Fruit fly (Drosophila melanogaster): Measurements from ENCODE around the gene CG31111.

The CG31111 gene

dm6 chr3R:25056016-25056415, at the start of gene CG31111, which contains the start of gene stac:
CG31111 (minus strand) TSS chr3R:25056177.
stac (plus strand) TSS chr3R:25056286.
- TF ChIP-seq CG8478 (optimal IDR thresholded peaks at IDR 0.05) (no peak), CTCF (optimal IDR thresholded peaks at IDR 0.05) (no peak)

DNA sequence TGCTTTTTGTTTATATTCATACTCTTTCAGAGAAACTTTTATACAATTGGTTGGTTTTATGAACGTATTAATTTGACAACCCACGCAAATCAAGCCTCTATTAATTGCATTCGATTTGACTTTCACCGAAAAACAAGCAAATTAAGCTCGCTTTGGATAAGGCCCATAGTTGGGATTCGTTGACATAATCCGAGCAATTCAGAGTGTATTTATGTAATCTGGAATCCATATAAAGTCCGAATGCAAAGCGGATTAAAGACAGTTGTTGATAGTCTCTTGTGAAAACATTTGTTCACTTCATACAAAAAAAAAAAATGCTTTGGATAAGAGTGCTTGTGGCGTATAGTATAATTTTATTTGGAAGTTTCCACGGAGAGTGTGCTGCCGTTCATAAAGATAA, 46.3 kb upstream of the CG31111 start, which contains the start of gene CG45095:
TSS of gene CG45095 (plus strand) at position 301 of the 400 bp plus-strand sequence.
- TF ChIP-seq CG8478 (optimal IDR thresholded peaks at IDR 0.05) (no peak), CTCF (optimal IDR thresholded peaks at IDR 0.05) (no peak)

- no peak for TF ChIP-seq CTCF (optimal IDR thresholded peaks at IDR 0.05)
Measured at dm6 chr3R:25097486-25097885, 41.5 kb upstream of the CG31111 start, which contains the start of the genes CG33095 and CG33096. CG33095 (plus strand) TSS chr3R:25097672. CG33096 (plus strand) TSS chr3R:25097672.

DNA sequence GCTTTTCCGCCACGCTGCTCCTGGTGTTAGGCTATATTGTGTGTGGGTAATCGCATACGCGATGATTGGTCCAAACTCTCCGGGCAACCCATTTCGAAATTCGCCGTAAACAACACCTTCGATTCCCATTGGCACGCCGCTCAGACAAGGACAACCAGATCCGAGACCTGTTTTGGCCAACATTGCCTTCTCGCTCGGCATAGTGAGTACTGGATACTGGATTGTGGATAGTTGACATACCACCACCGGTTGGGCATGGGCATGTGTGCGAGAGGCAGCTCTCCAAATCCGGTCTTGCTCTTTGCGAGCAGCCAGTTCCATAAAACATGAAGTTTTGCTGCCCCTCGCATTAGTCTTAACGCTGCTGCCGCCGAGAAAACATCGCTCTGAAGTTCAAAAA, 38.7 kb upstream of the CG31111 start, which contains the start of gene fd96Cb:
TSS of gene fd96Cb (plus strand) at position 374 of the 400 bp plus-strand sequence.
- TF ChIP-seq CTCF (optimal IDR thresholded peaks at IDR 0.05) (no peak), CG8478 (optimal IDR thresholded peaks at IDR 0.05) (no peak)

DNA sequence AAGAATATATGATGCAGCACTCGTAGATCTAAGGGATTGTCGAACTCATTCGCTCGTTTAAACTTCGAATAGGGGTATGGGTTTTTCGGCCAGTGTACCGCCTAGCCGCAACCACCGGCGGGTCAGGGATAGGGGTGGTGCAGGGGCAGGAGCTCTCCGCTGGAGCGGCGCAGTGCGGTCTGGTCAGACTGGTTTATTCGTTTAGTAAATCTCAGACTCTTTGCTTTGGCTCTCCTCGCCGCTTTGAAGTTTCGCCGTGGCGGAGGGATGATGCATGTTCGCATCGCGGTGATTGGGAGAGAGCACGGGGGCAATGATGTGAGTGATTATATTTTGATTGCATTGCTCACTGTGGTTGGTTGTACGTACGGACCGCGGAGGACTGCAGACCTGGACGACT, 26.4 kb upstream of the CG31111 start, which contains the start of gene fd96Ca:
TSS of gene fd96Ca (plus strand) at position 337 of the 400 bp plus-strand sequence.
- TF ChIP-seq CG8478 (optimal IDR thresholded peaks at IDR 0.05) (no peak), CTCF (optimal IDR thresholded peaks at IDR 0.05) (no peak)

dm6 chr3R:25080446-25080845, 24.5 kb upstream of the CG31111 start:
- TF ChIP-seq CTCF (optimal IDR thresholded peaks at IDR 0.05), result peak in 1 of 2 experiments; percentile 30
- no peak for TF ChIP-seq CG8478 (optimal IDR thresholded peaks at IDR 0.05)

dm6 chr3R:25078665-25079064, 22.7 kb upstream of the CG31111 start:
- TF ChIP-seq CG8478 (optimal IDR thresholded peaks at IDR 0.05), result no peak
- TF ChIP-seq CTCF (optimal IDR thresholded peaks at IDR 0.05), result no peak

DNA sequence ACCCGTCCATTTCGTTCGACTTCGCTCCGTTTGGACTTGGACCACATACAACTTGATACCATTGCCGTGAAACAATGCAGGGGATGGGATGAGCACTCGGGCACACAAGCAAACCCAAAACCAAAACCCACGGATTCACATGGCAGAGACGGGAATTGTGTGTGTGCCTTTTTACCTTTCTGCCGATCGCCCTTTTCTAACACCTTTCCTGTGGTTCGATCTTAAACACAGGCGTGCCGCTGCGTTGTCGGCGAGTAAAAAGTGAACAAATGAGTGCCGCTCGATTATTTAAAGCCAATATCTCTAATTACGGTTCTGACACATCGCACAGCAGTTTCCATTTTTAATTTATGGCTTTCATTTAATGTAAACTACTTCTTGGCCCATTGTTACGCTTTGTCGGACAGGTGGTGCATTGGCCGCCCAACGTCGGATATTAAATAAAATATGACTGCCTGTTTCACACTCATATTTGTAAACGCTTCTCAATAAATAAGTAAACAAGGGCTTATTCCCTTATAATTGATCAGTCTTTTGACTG, 21.4 kb upstream of the CG31111 start:
- TF ChIP-seq CG8478 (optimal IDR thresholded peaks at IDR 0.05) (no peak), CTCF (optimal IDR thresholded peaks at IDR 0.05) (no peak)

DNA sequence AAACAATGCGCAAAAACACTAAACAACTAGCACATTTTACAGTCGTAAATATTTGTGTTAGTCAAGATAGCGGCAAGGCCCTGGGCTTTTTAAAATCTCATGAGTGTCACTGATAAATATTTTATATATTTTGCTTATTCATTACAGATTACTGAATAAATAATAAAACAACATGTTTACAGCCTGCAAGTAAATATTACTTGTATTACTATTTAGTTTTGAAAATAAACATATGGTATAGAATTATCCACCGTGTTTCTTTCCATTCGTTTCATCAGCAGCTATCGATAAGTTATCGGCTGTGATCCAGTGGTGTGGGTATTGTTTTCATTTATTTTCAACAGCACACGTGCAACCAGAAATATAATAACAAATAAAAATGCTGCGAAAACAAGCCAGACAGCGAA, 18.6 kb upstream of the CG31111 start, which contains the start of the genes shams and CG11920:
TSS of gene shams (minus strand) at position 50 of the 407 bp plus-strand sequence.
TSS of gene CG11920 (plus strand) at position 320 of the 407 bp plus-strand sequence.
- TF ChIP-seq CG8478 (optimal IDR thresholded peaks at IDR 0.05) (no peak), CTCF (optimal IDR thresholded peaks at IDR 0.05) (no peak)

DNA sequence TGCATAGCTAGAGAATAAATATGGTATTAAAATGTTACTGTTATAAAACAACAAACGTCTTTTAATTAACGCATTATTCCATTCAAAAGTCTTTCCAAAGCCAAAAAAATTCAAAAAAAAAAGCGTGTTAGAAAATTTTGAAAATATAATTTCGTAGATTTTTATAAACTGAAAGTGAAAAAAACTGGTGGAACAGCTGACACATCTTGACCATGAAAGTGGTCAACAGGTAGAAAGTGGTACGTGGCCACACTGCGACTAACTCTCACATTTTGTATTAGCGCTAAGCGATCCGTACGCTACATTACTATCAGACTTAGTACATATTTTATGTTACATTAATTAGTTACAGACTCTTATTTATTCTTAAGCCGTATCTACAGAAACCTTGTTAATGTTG, 14.9 kb upstream of the CG31111 start, which contains the start of gene CG11836:
TSS of gene CG11836 (plus strand) at position 256 of the 400 bp plus-strand sequence.
- TF ChIP-seq CG8478 (optimal IDR thresholded peaks at IDR 0.05) (no peak), CTCF (optimal IDR thresholded peaks at IDR 0.05) (no peak)

dm6 chr3R:25069569-25069968, 13.6 kb upstream of the CG31111 start, which contains the start of the genes Stt3B and CG11839:
Stt3B (minus strand) TSS chr3R:25069637.
CG11839 (plus strand) TSS chr3R:25069927.
- TF ChIP-seq CG8478 (optimal IDR thresholded peaks at IDR 0.05) (no peak), CTCF (optimal IDR thresholded peaks at IDR 0.05) (no peak)

- TF ChIP-seq CG8478 (optimal IDR thresholded peaks at IDR 0.05) (no peak), CTCF (optimal IDR thresholded peaks at IDR 0.05) (no peak)
Measured at dm6 chr3R:25066856-25067255, 10.9 kb upstream of the CG31111 start.

dm6 chr3R:25064907-25065841, 9.2 kb upstream of the CG31111 start, which contains the start of the genes veli and PQBP1:
veli (minus strand) TSS chr3R:25065591.
PQBP1 (plus strand) TSS chr3R:25065791.
- TF ChIP-seq CTCF (optimal IDR thresholded peaks at IDR 0.05), result no peak
- TF ChIP-seq CG8478 (optimal IDR thresholded peaks at IDR 0.05), result no peak

- no peak for TF ChIP-seq CG8478 (optimal IDR thresholded peaks at IDR 0.05)
- no peak for TF ChIP-seq CTCF (optimal IDR thresholded peaks at IDR 0.05)
Measured at dm6 chr3R:25060462-25060861, 4.5 kb upstream of the CG31111 start.

Measured in S2 (cell line).